Worm (Caenorhabditis elegans) whole organism, young adult: ENCODE measurements around the gene F31E3.2.

Experiments
- B0035.1 ChIP-seq: sonication (generic microtip); optimal IDR thresholded peaks from 2 replicates; lab custom pipeline; 2016; ENCODE audit warnings: missing genetic modification characterization, mild to moderate bottlenecking, missing compliant biosample characterization, missing genotype, missing genetic modification reagents
- C17E4.6 ChIP-seq: fragments of 200-800 bp; sonication (Bioruptor generic); IDR thresholded peaks from 2 replicates; pipeline ENCODE4 v1.3.6; 2022; ENCODE audit warnings: missing genetic modification reagents, missing genetic modification characterization, missing compliant biosample characterization
- D2030.7 ChIP-seq: fragments of 200-800 bp; sonication (Bioruptor generic); IDR thresholded peaks from 2 replicates; pipeline ENCODE4 v1.3.6; 2022; ENCODE audit warnings: missing genetic modification reagents, missing genetic modification characterization, missing compliant biosample characterization
- F23B12.7 ChIP-seq: sonication (generic microtip); optimal IDR thresholded peaks from 2 replicates; lab custom pipeline; 2017; ENCODE audit warnings: missing genetic modification characterization, mild to moderate bottlenecking, missing compliant biosample characterization, antibody characterized with exemption, moderate library complexity; ENCODE audit not compliant: insufficient read depth
- F55B11.4 ChIP-seq: sonication (generic microtip); optimal IDR thresholded peaks from 2 replicates; lab custom pipeline; 2016; ENCODE audit warnings: missing compliant biosample characterization, missing genetic modification characterization, borderline replicate concordance; ENCODE audit not compliant: insufficient read depth
- F57A8.1 ChIP-seq: fragments of 200-800 bp; sonication (Bioruptor generic); optimal IDR thresholded peaks from 2 replicates; lab custom pipeline; 2018; ENCODE audit warnings: mild to moderate bottlenecking, missing genetic modification characterization, moderate library complexity, missing compliant biosample characterization
- K12H6.12 ChIP-seq: fragments of 200-800 bp; sonication (Bioruptor generic); optimal IDR thresholded peaks from 2 replicates; lab custom pipeline; 2018; ENCODE audit warnings: mild to moderate bottlenecking, missing genetic modification characterization, missing compliant biosample characterization
- T26A5.8 ChIP-seq: sonication (generic microtip); optimal IDR thresholded peaks from 2 replicates; lab custom pipeline; 2016; ENCODE audit warnings: missing genetic modification characterization, missing compliant biosample characterization
- Y67H2A.10 ChIP-seq: fragments of 200-800 bp; sonication (Bioruptor generic); conservative IDR thresholded peaks from 2 replicates; pipeline ENCODE4 v1.3.6; 2022; ENCODE audit warnings: missing genetic modification reagents, missing genetic modification characterization, missing compliant biosample characterization
- Y79H2A.3 ChIP-seq: fragments of 200-800 bp; sonication (Bioruptor generic); conservative IDR thresholded peaks from 2 replicates; pipeline ENCODE4 v1.3.6; 2022; ENCODE audit warnings: missing genetic modification reagents, missing genetic modification characterization, missing compliant biosample characterization
- Y95B8A.8 ChIP-seq: fragments of 200-800 bp; sonication (Bioruptor generic); IDR thresholded peaks from 2 replicates; pipeline ENCODE4 v1.3.6; 2022; ENCODE audit warnings: missing genetic modification reagents, missing genetic modification characterization, missing compliant biosample characterization
- ZK185.1 ChIP-seq: sonication (generic microtip); optimal IDR thresholded peaks from 2 replicates; lab custom pipeline; 2016; ENCODE audit warnings: mild to moderate bottlenecking, missing genetic modification characterization, missing compliant biosample characterization; ENCODE audit not compliant: poor library complexity, severe bottlenecking
- akir-1 ChIP-seq: fragments of 200-800 bp; sonication (Bioruptor generic); optimal IDR thresholded peaks from 2 replicates; lab custom pipeline; 2018; ENCODE audit warnings: mild to moderate bottlenecking, missing genetic modification characterization, moderate library complexity, missing compliant biosample characterization
- athp-1 ChIP-seq: sonication (generic microtip); optimal IDR thresholded peaks from 2 replicates; lab custom pipeline; 2017; ENCODE audit warnings: mild to moderate bottlenecking, missing genetic modification characterization, missing compliant biosample characterization
- attf-3 ChIP-seq: fragments of 200-800 bp; sonication (Bioruptor generic); conservative IDR thresholded peaks from 2 replicates; pipeline ENCODE4 v1.3.6; 2022; ENCODE audit warnings: missing genetic modification reagents, missing genetic modification characterization, missing compliant biosample characterization
- cebp-2 ChIP-seq: fragments of 200-800 bp; sonication (Bioruptor generic); IDR thresholded peaks from 2 replicates; pipeline ENCODE4 v1.3.6; 2022; ENCODE audit warnings: missing genetic modification characterization, missing compliant biosample characterization
- ceh-27 ChIP-seq: fragments of 200-800 bp; sonication (Bioruptor generic); optimal IDR thresholded peaks from 2 replicates; lab custom pipeline; 2018; ENCODE audit warnings: mild to moderate bottlenecking, missing genetic modification characterization, moderate library complexity, missing compliant biosample characterization
- ceh-40 ChIP-seq: fragments of 200-800 bp; sonication (Bioruptor generic); IDR thresholded peaks from 2 replicates; pipeline ENCODE4 v1.3.6; 2022; ENCODE audit warnings: missing genetic modification characterization, missing compliant biosample characterization
- ceh-58 ChIP-seq: fragments of 200-800 bp; sonication (Bioruptor generic); IDR thresholded peaks from 2 replicates; pipeline ENCODE4 v1.3.6; 2022; ENCODE audit warnings: missing genetic modification characterization, missing compliant biosample characterization
- dox-1 ChIP-seq: fragments of 200-800 bp; sonication (Bioruptor generic); IDR thresholded peaks from 2 replicates; pipeline ENCODE4 v1.3.6; 2022; ENCODE audit warnings: missing genetic modification reagents, missing genetic modification characterization, missing compliant biosample characterization
- dpl-1 ChIP-seq: fragments of 150-350 bp; optimal IDR thresholded peaks from 2 replicates; lab custom pipeline; 2014; ENCODE audit warnings: missing biosample characterization, missing genetic modification reagents, missing genetic modification characterization
- efl-1 ChIP-seq: fragments of 150-350 bp; optimal IDR thresholded peaks from 2 replicates; lab custom pipeline; 2014; ENCODE audit warnings: missing biosample characterization, missing genetic modification reagents, missing genetic modification characterization
- ekl-4 ChIP-seq: fragments of 200-800 bp; sonication (Bioruptor generic); IDR thresholded peaks from 2 replicates; pipeline ENCODE4 v1.3.6; 2022; ENCODE audit warnings: missing genetic modification reagents, missing genetic modification characterization, missing compliant biosample characterization
- him-1 ChIP-seq: sonication (generic microtip); optimal IDR thresholded peaks from 2 replicates; lab custom pipeline; 2016; ENCODE audit warnings: missing genotype, missing genetic modification reagents, missing genetic modification characterization, missing compliant biosample characterization
- hlh-26 ChIP-seq: fragments of 200-800 bp; sonication (Bioruptor generic); conservative IDR thresholded peaks from 2 replicates; pipeline ENCODE4 v1.3.6; 2022; ENCODE audit warnings: missing genetic modification reagents, missing genetic modification characterization, missing compliant biosample characterization
- hsf-1 ChIP-seq: fragments of 200-800 bp; sonication (Bioruptor generic); IDR thresholded peaks from 2 replicates; pipeline ENCODE4 v1.3.6; 2022; ENCODE audit warnings: missing genetic modification reagents, missing genetic modification characterization, missing compliant biosample characterization
- let-607 ChIP-seq, 2 experiments: fragments of 200-800 bp in 1 of 2; sonication (Bioruptor generic) in 1 of 2; sonication (generic microtip) in 1 of 2; optimal IDR thresholded peaks; 2 replicates each; lab custom pipeline; 2016 to 2018; ENCODE audit warnings: mild to moderate bottlenecking in 2 of 2, missing compliant biosample characterization in 2 of 2, missing genetic modification characterization in 2 of 2, moderate library complexity in 2 of 2, missing genotype in 1 of 2
- lin-35 ChIP-seq, 3 experiments: fragments of 150-350 bp in 2 of 3; sonication (generic microtip) in 1 of 3; optimal IDR thresholded peaks; 2 replicates each; lab custom pipeline; 2014 to 2018; ENCODE audit warnings: missing biosample characterization in 3 of 3, missing genetic modification characterization in 3 of 3, missing genetic modification reagents in 3 of 3
- lin-40 ChIP-seq: sonication (generic microtip); optimal IDR thresholded peaks from 2 replicates; lab custom pipeline; 2016; ENCODE audit warnings: missing genetic modification characterization, mild to moderate bottlenecking, missing compliant biosample characterization, missing genotype, missing genetic modification reagents
- lir-1 ChIP-seq: fragments of 200-800 bp; sonication (Bioruptor generic); conservative IDR thresholded peaks from 2 replicates; pipeline ENCODE4 v1.3.6; 2022; ENCODE audit warnings: missing genetic modification reagents, missing genetic modification characterization, missing compliant biosample characterization
- mcd-1 ChIP-seq: fragments of 200-800 bp; sonication (Bioruptor generic); IDR thresholded peaks from 2 replicates; pipeline ENCODE4 v1.3.6; 2022; ENCODE audit warnings: missing genetic modification reagents, missing genetic modification characterization, missing compliant biosample characterization
- mel-28 ChIP-seq: sonication (generic microtip); optimal IDR thresholded peaks from 2 replicates; lab custom pipeline; 2016; ENCODE audit warnings: borderline replicate concordance, mild to moderate bottlenecking, missing genetic modification characterization, missing compliant biosample characterization
- mxl-1 ChIP-seq: sonication (generic microtip); optimal IDR thresholded peaks from 2 replicates; lab custom pipeline; 2016; ENCODE audit warnings: missing genetic modification characterization, missing compliant biosample characterization
- nhr-179 ChIP-seq: sonication (generic microtip); optimal IDR thresholded peaks from 2 replicates; lab custom pipeline; 2016; ENCODE audit warnings: mild to moderate bottlenecking, missing genetic modification characterization, missing compliant biosample characterization
- pbrm-1 ChIP-seq: fragments of 200-800 bp; sonication (Bioruptor generic); IDR thresholded peaks from 2 replicates; pipeline ENCODE4 v1.3.6; 2022; ENCODE audit warnings: missing genetic modification reagents, missing genetic modification characterization, missing compliant biosample characterization
- snpc-1.3 ChIP-seq: sonication (generic microtip); optimal IDR thresholded peaks from 2 replicates; lab custom pipeline; 2017; ENCODE audit warnings: missing genetic modification characterization, mild to moderate bottlenecking, missing compliant biosample characterization, antibody characterized with exemption, moderate library complexity, missing genotype, missing genetic modification reagents; ENCODE audit not compliant: insufficient read depth
- snpc-4 ChIP-seq, 5 experiments: fragments of 150-350 bp in 1 of 5; sonication (generic microtip) in 4 of 5; optimal IDR thresholded peaks; 2 replicates each; lab custom pipeline; 2014 to 2018; ENCODE audit warnings: missing genetic modification characterization in 5 of 5, missing biosample characterization in 3 of 5, antibody characterized with exemption in 2 of 5, mild to moderate bottlenecking in 2 of 5, missing compliant biosample characterization in 2 of 5, missing genotype in 2 of 5, moderate library complexity in 2 of 5, missing genetic modification reagents in 1 of 5
- somi-1 ChIP-seq: fragments of 200-800 bp; sonication (Bioruptor generic); optimal IDR thresholded peaks from 2 replicates; lab custom pipeline; 2018; ENCODE audit warnings: mild to moderate bottlenecking, missing genetic modification characterization, missing compliant biosample characterization
- tlf-1 ChIP-seq: fragments of 200-800 bp; sonication (Bioruptor generic); optimal IDR thresholded peaks from 2 replicates; lab custom pipeline; 2018; ENCODE audit warnings: mild to moderate bottlenecking, missing genetic modification characterization, missing compliant biosample characterization
- xnd-1 ChIP-seq: sonication (generic microtip); optimal IDR thresholded peaks from 2 replicates; lab custom pipeline; 2016; ENCODE audit warnings: missing genotype, missing genetic modification reagents, missing genetic modification characterization, missing compliant biosample characterization
- zfh-2 ChIP-seq: fragments of 200-800 bp; sonication (Bioruptor generic); conservative IDR thresholded peaks from 2 replicates; pipeline ENCODE4 v1.3.6; 2022; ENCODE audit warnings: missing genetic modification reagents, missing genetic modification characterization, missing compliant biosample characterization
- ztf-22 ChIP-seq: fragments of 200-800 bp; sonication (Bioruptor generic); optimal IDR thresholded peaks from 2 replicates; lab custom pipeline; 2018; ENCODE audit warnings: mild to moderate bottlenecking, missing genetic modification characterization, moderate library complexity, missing compliant biosample characterization
- ztf-25 ChIP-seq: fragments of 200-800 bp; sonication (Bioruptor generic); IDR thresholded peaks from 2 replicates; pipeline ENCODE4 v1.3.6; 2022; ENCODE audit warnings: missing genetic modification reagents, missing genetic modification characterization, missing compliant biosample characterization
- ztf-26 ChIP-seq: sonication (generic microtip); optimal IDR thresholded peaks from 2 replicates; lab custom pipeline; 2017; ENCODE audit warnings: missing genetic modification characterization, missing compliant biosample characterization
- ztf-6 ChIP-seq: fragments of 200-800 bp; sonication (Bioruptor generic); IDR thresholded peaks from 2 replicates; pipeline ENCODE4 v1.3.6; 2022; ENCODE audit warnings: missing genetic modification reagents, missing genetic modification characterization, missing compliant biosample characterization

The F31E3.2 gene

ce11 chrIII:6946382-6946781, 27.4 kb upstream of the F31E3.2 start, which contains the start of gene let-711 (continued):
- TF ChIP-seq F23B12.7 (tag; lab: Kevin White, UChicago), result no peak
- TF ChIP-seq Y67H2A.10, result no peak
- no peak for TF ChIP-seq ztf-25 (GFP tag; lab: Robert Waterston, UW)
- TF ChIP-seq xnd-1 (tag; lab: Kevin White, UChicago), result peak; percentile 60
- TF ChIP-seq ceh-58, result no peak
- no peak for TF ChIP-seq him-1 (tag; lab: Kevin White, UChicago)
- TF ChIP-seq dox-1 (GFP tag; lab: Robert Waterston, UW), result peak; percentile 18; the same call in 1 of the 2 replicates
- no peak for TF ChIP-seq akir-1 (GFP tag; lab: Kevin White, UChicago)
- TF ChIP-seq efl-1 (GFP tag; lab: Kevin White, UChicago), result peak; percentile 89
- no peak for TF ChIP-seq ztf-26 (tag; lab: Kevin White, UChicago)
- TF ChIP-seq let-607 (tag; optimal IDR thresholded peaks at IDR 0.05; lab: Kevin White, UChicago), result no peak
- TF ChIP-seq ztf-6 (GFP tag; lab: Robert Waterston, UW), result no peak
- no peak for TF ChIP-seq mcd-1
- no peak for TF ChIP-seq cebp-2 (GFP tag; lab: Robert Waterston, UW)
- no peak for TF ChIP-seq snpc-1.3 (tag; lab: Kevin White, UChicago)
- no peak for TF ChIP-seq lin-35 (GFP tag; optimal IDR thresholded peaks at IDR 0.05; lab: Kevin White, UChicago)
- TF ChIP-seq snpc-4 (GFP tag; optimal IDR thresholded peaks at IDR 0.05; lab: Kevin White, UChicago), result peak; percentile 22
- no peak for TF ChIP-seq snpc-4 (tag; optimal IDR thresholded peaks at IDR 0.05; lab: Kevin White, UChicago)
- no peak for TF ChIP-seq mel-28 (tag; lab: Kevin White, UChicago)
- no peak for TF ChIP-seq lin-40 (tag; lab: Kevin White, UChicago)
- TF ChIP-seq nhr-179 (tag; lab: Kevin White, UChicago), result no peak
- TF ChIP-seq F57A8.1, result no peak
- TF ChIP-seq ceh-40 (GFP tag; lab: Robert Waterston, UW), result no peak
- TF ChIP-seq athp-1 (tag; lab: Kevin White, UChicago), result no peak
- no peak for TF ChIP-seq lir-1 (GFP tag; lab: Robert Waterston, UW)
- TF ChIP-seq attf-3 (GFP tag; lab: Robert Waterston, UW), result peak; percentile 95
- no peak for TF ChIP-seq somi-1 (GFP tag; lab: Kevin White, UChicago)
- TF ChIP-seq pbrm-1, result no peak
- TF ChIP-seq D2030.7 (GFP tag; lab: Robert Waterston, UW), result peak; percentile 53
- peak; percentile 37 for TF ChIP-seq dpl-1 (GFP tag; lab: Kevin White, UChicago)
- TF ChIP-seq ztf-22, result no peak
- no peak for TF ChIP-seq K12H6.12 (tag; lab: Kevin White, UChicago)
- TF ChIP-seq F55B11.4, result no peak
- TF ChIP-seq hlh-26 (GFP tag; lab: Robert Waterston, UW), result no peak
- TF ChIP-seq C17E4.6 (GFP tag; lab: Robert Waterston, UW), result no peak
- no peak for TF ChIP-seq zfh-2
- 0 out of 2 replicates have a peak, but pooled peaks have one; percentile 7 for TF ChIP-seq Y95B8A.8 (GFP tag; lab: Robert Waterston, UW)
- TF ChIP-seq hsf-1 (GFP tag; lab: Robert Waterston, UW), result 0 out of 2 replicates have a peak, but pooled peaks have one; percentile 39
- 0 out of 2 replicates have a peak, but pooled peaks have one; percentile 29 for TF ChIP-seq ekl-4
- no peak for TF ChIP-seq Y79H2A.3 (GFP tag; lab: Robert Waterston, UW)
- no peak for TF ChIP-seq mxl-1
- no peak for TF ChIP-seq T26A5.8 (tag; lab: Kevin White, UChicago)
- TF ChIP-seq tlf-1 (GFP tag; lab: Kevin White, UChicago), result no peak
- no peak for TF ChIP-seq B0035.1
- TF ChIP-seq ZK185.1, result no peak
- TF ChIP-seq ceh-27, result no peak
